Worm (Caenorhabditis elegans): ENCODE results near the gene srd-58.

DNA sequence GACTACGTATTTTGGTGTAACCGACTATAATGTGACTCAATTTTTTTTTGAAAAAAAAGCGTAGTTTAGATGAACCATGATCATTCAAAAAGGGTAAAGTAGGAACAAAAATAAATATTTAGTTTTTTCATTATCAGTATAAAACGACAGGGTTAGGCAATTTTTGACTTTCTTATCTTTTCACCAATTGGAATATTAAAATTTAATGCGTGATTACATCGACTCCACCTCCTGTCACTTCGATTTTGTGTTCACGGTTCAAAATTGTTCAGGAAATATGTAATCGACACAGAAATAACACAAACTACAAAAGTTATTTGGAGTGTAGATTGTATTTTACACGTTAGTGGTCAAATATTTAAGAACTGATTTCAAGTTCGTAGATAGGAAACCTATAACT is 38.1 kb downstream of the srd-58 start:
- no peak for TF ChIP-seq elt-1 (tag; optimal IDR thresholded peaks at IDR 0.05; ENCODE audit: borderline replicate concordance, insufficient read depth)
- TF ChIP-seq lin-13 (tag; optimal IDR thresholded peaks at IDR 0.05) = no peak
- no peak for TF ChIP-seq snpc-4 (tag; optimal IDR thresholded peaks at IDR 0.05)

All from whole organism, mixed stage, embryonic.